Worm (Caenorhabditis elegans) whole organism, L1 larva: ENCODE results near the gene T01G6.1.

Source experiments
- egl-13 ChIP-seq: sonication (generic microtip); optimal IDR thresholded peaks from 2 replicates; lab custom pipeline; 2016; ENCODE audit warnings: missing genotype, missing genetic modification reagents, missing genetic modification characterization, missing compliant biosample characterization
- elt-3 ChIP-seq, 6 experiments: fragments of 150-350 bp in 1 of 6; sonication (generic microtip); optimal IDR thresholded peaks; 2 replicates each; lab custom pipeline; 2017 to 2018; ENCODE audit warnings: missing biosample characterization in 6 of 6, missing genetic modification characterization in 6 of 6, inconsistent platforms in 1 of 6
- grh-1 ChIP-seq: fragments of 200-800 bp; sonication (Bioruptor generic); IDR thresholded peaks from 2 replicates; pipeline ENCODE4 v1.3.6; 2022; ENCODE audit warnings: missing genetic modification reagents, missing genetic modification characterization, missing compliant biosample characterization
- nhr-237 ChIP-seq: fragments of 150-350 bp; optimal IDR thresholded peaks from 2 replicates; lab custom pipeline; 2014; ENCODE audit warnings: missing biosample characterization, missing genetic modification characterization
- unc-130 ChIP-seq: fragments of 150-350 bp; optimal IDR thresholded peaks from 2 replicates; lab custom pipeline; 2017; ENCODE audit warnings: missing biosample characterization, missing genetic modification characterization, inconsistent platforms
- zag-1 ChIP-seq: fragments of 150-350 bp; optimal IDR thresholded peaks from 2 replicates; lab custom pipeline; 2014; ENCODE audit warnings: missing biosample characterization, missing genetic modification characterization

- TF ChIP-seq zag-1 (no peak), grh-1 (no peak), unc-130 (no peak), egl-13 (tag; lab: Kevin White, UChicago) (no peak), elt-3 (tag; optimal IDR thresholded peaks at IDR 0.05; lab: Kevin White, UChicago) (no peak), nhr-237 (no peak)
Measured at ce11 chrV:482860-483259, 14.6 kb upstream of the T01G6.1 start.
